Worm (Caenorhabditis elegans) whole organism, late embryonic: Measurements from ENCODE around the gene F56B3.2.

Experiments used
- C08G9.2 ChIP-seq: sonication (generic microtip); optimal IDR thresholded peaks from 2 replicates; lab custom pipeline; 2016; ENCODE audit warnings: mild to moderate bottlenecking, missing genetic modification characterization, moderate library complexity, missing compliant biosample characterization
- ama-1 ChIP-seq: fragments of 150-350 bp; optimal IDR thresholded peaks from 2 replicates; lab custom pipeline; 2014
- elt-2 ChIP-seq: sonication (generic microtip); optimal IDR thresholded peaks from 2 replicates; lab custom pipeline; 2016; ENCODE audit warnings: missing genetic modification reagents, missing genetic modification characterization, missing compliant biosample characterization
- fkh-10 ChIP-seq: fragments of 150-350 bp; optimal IDR thresholded peaks from 2 replicates; lab custom pipeline; 2014; ENCODE audit warnings: missing biosample characterization, missing genetic modification reagents, missing genetic modification characterization
- pha-4 ChIP-seq: fragments of 150-350 bp; optimal IDR thresholded peaks from 2 replicates; lab custom pipeline; 2018; ENCODE audit warnings: missing biosample characterization, missing genetic modification reagents, missing genetic modification characterization
- pqm-1 ChIP-seq: sonication (generic microtip); optimal IDR thresholded peaks from 2 replicates; lab custom pipeline; 2016; ENCODE audit warnings: missing genetic modification characterization, missing compliant biosample characterization
- unc-86 ChIP-seq: sonication (generic microtip); optimal IDR thresholded peaks from 2 replicates; lab custom pipeline; 2016; ENCODE audit warnings: missing genetic modification characterization, missing compliant biosample characterization

DNA sequence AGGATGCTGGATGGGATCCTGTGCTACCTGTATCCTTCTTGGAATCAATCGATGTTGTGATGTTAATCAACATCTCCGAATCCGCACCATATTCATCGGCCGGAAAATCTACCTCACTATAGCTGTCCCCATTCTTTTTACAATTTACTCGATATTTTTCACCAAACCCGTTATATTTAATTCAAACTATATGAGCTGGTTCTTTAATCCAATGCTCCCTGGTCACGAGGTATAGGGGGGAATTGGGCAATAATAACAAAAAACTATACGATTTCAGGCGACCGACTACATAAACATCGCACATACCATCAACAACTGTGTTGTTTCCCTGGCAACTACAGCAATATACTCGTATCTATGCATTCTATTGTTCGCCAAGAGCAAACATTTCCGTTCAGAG lies 10.8 kb downstream of the F56B3.2 start:
- TF ChIP-seq unc-86 (no peak), elt-2 (no peak), fkh-10 (GFP tag; lab: Kevin White, UChicago) (no peak), ama-1 (no peak), C08G9.2 (tag; lab: Kevin White, UChicago) (no peak), pha-4 (no peak), pqm-1 (tag; lab: Kevin White, UChicago) (no peak)
